Worm (Caenorhabditis elegans) whole organism, late embryonic: ENCODE measurements around the gene cytb-5.1.

Experiments
- T23F11.4 ChIP-seq: fragments of 200-800 bp; sonication (Bioruptor generic); optimal IDR thresholded peaks from 2 replicates; lab custom pipeline; 2018; ENCODE audit warnings: mild to moderate bottlenecking, missing genetic modification characterization, missing compliant biosample characterization
- ceh-14 ChIP-seq: sonication (generic microtip); optimal IDR thresholded peaks from 2 replicates; lab custom pipeline; 2016; ENCODE audit warnings: missing genotype, missing genetic modification characterization, missing compliant biosample characterization
- ceh-34 ChIP-seq: sonication (generic microtip); optimal IDR thresholded peaks from 2 replicates; lab custom pipeline; 2016; ENCODE audit warnings: mild to moderate bottlenecking, missing genetic modification characterization, missing compliant biosample characterization
- elt-2 ChIP-seq: sonication (generic microtip); optimal IDR thresholded peaks from 2 replicates; lab custom pipeline; 2016; ENCODE audit warnings: missing genetic modification reagents, missing genetic modification characterization, missing compliant biosample characterization
- fkh-6 ChIP-seq: sonication (generic microtip); optimal IDR thresholded peaks from 2 replicates; lab custom pipeline; 2016; ENCODE audit warnings: missing genetic modification characterization, missing compliant biosample characterization
- nhr-11 ChIP-seq: fragments of 150-350 bp; optimal IDR thresholded peaks from 2 replicates; lab custom pipeline; 2014; ENCODE audit warnings: missing biosample characterization, missing genetic modification characterization
- pha-4 ChIP-seq: fragments of 150-350 bp; optimal IDR thresholded peaks from 2 replicates; lab custom pipeline; 2018; ENCODE audit warnings: missing biosample characterization, missing genetic modification reagents, missing genetic modification characterization
- pqm-1 ChIP-seq: sonication (generic microtip); optimal IDR thresholded peaks from 2 replicates; lab custom pipeline; 2016; ENCODE audit warnings: missing genetic modification characterization, missing compliant biosample characterization

DNA sequence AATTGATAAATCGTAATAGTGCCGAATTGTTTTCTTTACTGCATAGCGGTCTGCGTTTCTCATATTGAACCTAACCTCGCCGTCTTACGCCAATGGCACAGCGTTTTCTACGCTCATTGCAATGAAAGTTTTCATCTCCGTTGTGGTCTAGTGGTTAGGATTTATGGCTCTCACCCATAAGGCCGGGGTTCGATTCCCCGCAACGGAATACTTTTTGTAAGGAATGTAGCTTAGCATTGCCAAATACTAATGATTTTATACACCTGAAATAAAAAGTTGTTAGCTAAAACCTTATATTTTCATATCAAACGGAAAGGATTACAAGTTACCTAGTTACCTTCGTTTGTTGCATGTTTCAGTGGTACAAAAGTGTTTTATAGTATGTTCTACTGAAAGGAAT is 14.1 kb downstream of the cytb-5.1 start:
- peak; percentile 43 for TF ChIP-seq fkh-6 (tag; lab: Kevin White, UChicago)
- TF ChIP-seq elt-2 (tag; lab: Kevin White, UChicago): peak; percentile 86
- peak; percentile 90 for TF ChIP-seq ceh-14 (tag; lab: Kevin White, UChicago)
- no peak for TF ChIP-seq nhr-11
- TF ChIP-seq pha-4 (tag; lab: Kevin White, UChicago): no peak
- TF ChIP-seq T23F11.4 (GFP tag; lab: Kevin White, UChicago): peak; percentile 76
- TF ChIP-seq ceh-34 (tag; lab: Kevin White, UChicago): peak; percentile 70
- TF ChIP-seq pqm-1 (tag; lab: Kevin White, UChicago): no peak
